Fruit fly (Drosophila melanogaster): ENCODE data around the gene Naa30A.

dm6 chrX:1303961-1304360 lies 37.9 kb upstream of the Naa30A start:
- no peak for TF ChIP-seq ATbp (GFP tag; optimal IDR thresholded peaks at IDR 0.05)
- no peak for TF ChIP-seq Myb (GFP tag; optimal IDR thresholded peaks at IDR 0.05)
- no peak for TF ChIP-seq corto (GFP tag; optimal IDR thresholded peaks at IDR 0.05)
- no peak for TF ChIP-seq peb (GFP tag; IDR thresholded peaks at IDR 0.05)
- TF ChIP-seq Scr (GFP tag; IDR thresholded peaks at IDR 0.05; ENCODE audit: partially characterized antibody): no peak
- no peak for TF ChIP-seq CTCF (GFP tag; optimal IDR thresholded peaks at IDR 0.05)

All from whole organism, embryonic.